Worm (Caenorhabditis elegans) whole organism, L4 larva: ENCODE results near the gene F12A10.8.

Experiments used
- D1046.2 ChIP-seq: fragments of 200-800 bp; sonication (Bioruptor generic); IDR thresholded peaks from 2 replicates; pipeline ENCODE4 v1.3.6; 2022; ENCODE audit warnings: missing genetic modification characterization, missing compliant biosample characterization
- ZK546.5 ChIP-seq, 2 experiments: sonication (generic microtip); optimal IDR thresholded peaks; 2 replicates each; lab custom pipeline; 2017; ENCODE audit warnings: missing biosample characterization in 2 of 2, missing genetic modification characterization in 2 of 2
- aly-2 ChIP-seq: sonication (generic microtip); optimal IDR thresholded peaks from 2 replicates; lab custom pipeline; 2018; ENCODE audit warnings: missing biosample characterization, missing genetic modification characterization
- ama-1 ChIP-seq: fragments of 150-350 bp; optimal IDR thresholded peaks from 2 replicates; lab custom pipeline; 2014; ENCODE audit warnings: inconsistent platforms, mixed read lengths
- dpl-1 ChIP-seq: fragments of 150-350 bp; optimal IDR thresholded peaks from 2 replicates; lab custom pipeline; 2014; ENCODE audit warnings: missing biosample characterization, missing genetic modification reagents, missing genetic modification characterization
- egl-43 ChIP-seq: fragments of 200-800 bp; sonication (Bioruptor generic); IDR thresholded peaks from 2 replicates; pipeline ENCODE4 v1.3.6; 2022; ENCODE audit warnings: missing genetic modification reagents, missing genetic modification characterization, missing compliant biosample characterization
- lin-39 ChIP-seq: fragments of 150-350 bp; optimal IDR thresholded peaks from 2 replicates; lab custom pipeline; 2014; ENCODE audit warnings: missing biosample characterization, missing genetic modification reagents, missing genetic modification characterization
- mdt-29 ChIP-seq: fragments of 200-800 bp; sonication (Bioruptor generic); IDR thresholded peaks from 2 replicates; pipeline ENCODE4 v1.3.6; 2022; ENCODE audit warnings: missing genetic modification reagents, missing genetic modification characterization, missing compliant biosample characterization
- skn-1 ChIP-seq: fragments of 150-350 bp; optimal IDR thresholded peaks from 2 replicates; lab custom pipeline; 2014; ENCODE audit warnings: missing biosample characterization, missing genetic modification characterization
- snpc-4 ChIP-seq: fragments of 150-350 bp; optimal IDR thresholded peaks from 2 replicates; lab custom pipeline; 2014; ENCODE audit warnings: missing biosample characterization, missing genetic modification characterization
- unc-39 ChIP-seq: sonication (generic microtip); optimal IDR thresholded peaks from 2 replicates; lab custom pipeline; 2017; ENCODE audit warnings: missing biosample characterization, missing genetic modification characterization
- unc-62 ChIP-seq, 3 experiments: fragments of 150-350 bp in 1 of 3; sonication (generic microtip); optimal IDR thresholded peaks in 2 of 3; peaks in 1 of 3; 1 replicate in 1 of 3; 2 replicates in 2 of 3; lab custom pipeline; 2014 to 2017; ENCODE audit warnings: missing biosample characterization in 3 of 3, missing genetic modification characterization in 3 of 3, missing genetic modification reagents in 3 of 3, missing genotype in 1 of 3
- ztf-11 ChIP-seq: fragments of 150-350 bp; optimal IDR thresholded peaks from 2 replicates; lab custom pipeline; 2014; ENCODE audit warnings: missing biosample characterization, missing genetic modification characterization

ce11 chrII:5518910-5519309, 18.0 kb upstream of the F12A10.8 start, which contains the start of gene ZK177.2:
- TF ChIP-seq ZK546.5 (tag; optimal IDR thresholded peaks at IDR 0.05; lab: Kevin White, UChicago) (no peak), snpc-4 (tag; lab: Kevin White, UChicago) (no peak), skn-1 (tag; lab: Kevin White, UChicago) (no peak), dpl-1 (GFP tag; lab: Kevin White, UChicago) (no peak), mdt-29 (GFP tag; lab: Robert Waterston, UW) (no peak), aly-2 (tag; lab: Kevin White, UChicago) (no peak), unc-62 (GFP tag; optimal IDR thresholded peaks at IDR 0.05 in 1 of 2; lab: Kevin White, UChicago) (no peak), unc-62 (tag; optimal IDR thresholded peaks at IDR 0.05; lab: Kevin White, UChicago) (no peak), lin-39 (tag; lab: Kevin White, UChicago) (no peak), egl-43 (GFP tag; lab: Robert Waterston, UW) (no peak), D1046.2 (GFP tag; lab: Robert Waterston, UW) (no peak), unc-39 (tag; lab: Kevin White, UChicago) (no peak), ama-1 (lab: Kevin White, UChicago) (no peak), ztf-11 (no peak)
